Fruit fly (Drosophila melanogaster): Measurements from ENCODE around the gene Mco1.

DNA sequence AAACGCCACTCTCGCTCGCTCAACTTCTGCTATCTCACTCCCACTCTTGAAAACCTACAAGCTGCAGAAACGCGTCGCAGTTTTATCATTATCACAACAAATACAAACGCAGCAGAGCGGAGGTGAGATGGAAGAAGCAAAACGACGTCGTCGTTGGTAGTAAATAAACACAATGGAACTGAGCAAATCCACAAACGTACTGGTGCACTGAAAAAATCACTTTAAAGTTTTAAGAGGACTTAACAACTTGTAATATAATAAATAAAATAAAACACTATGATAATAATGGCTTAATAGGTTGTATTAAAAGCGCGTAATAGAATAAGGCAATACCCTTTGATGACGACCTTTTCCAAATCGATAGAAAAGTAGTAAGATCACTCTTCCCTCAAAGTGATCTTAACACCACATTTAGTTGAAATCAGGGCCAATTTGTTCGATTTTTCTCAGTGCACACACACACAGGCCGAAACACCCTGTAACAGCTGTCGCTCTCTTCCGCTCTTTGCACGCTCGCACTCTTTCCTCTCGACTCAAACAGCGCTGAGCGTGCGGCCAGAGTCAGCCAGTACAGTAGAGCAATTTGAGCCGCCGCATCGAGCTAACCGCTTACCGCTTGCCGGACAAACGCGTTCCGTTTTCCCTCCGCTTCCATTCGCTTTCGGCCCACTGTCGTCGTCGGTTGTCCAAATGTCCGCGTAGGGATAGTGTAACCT lies 33.0 kb downstream of the Mco1 start:
- TF ChIP-seq CG6854 (GFP tag; optimal IDR thresholded peaks at IDR 0.05) (peak; percentile 96), CG6808 (GFP tag; optimal IDR thresholded peaks at IDR 0.05) (peak; percentile 95), CG16779 (tag; optimal IDR thresholded peaks at IDR 0.05) (peak; percentile 79), Eip78C (GFP tag) (peak; percentile 97), CG3032 (tag; optimal IDR thresholded peaks at IDR 0.05) (peak; percentile 97), CG8119 (GFP tag; IDR thresholded peaks at IDR 0.05) (peak; percentile 98), Sox15 (GFP tag; optimal IDR thresholded peaks at IDR 0.05) (peak; percentile 96)
